Worm (Caenorhabditis elegans) whole organism, L1 larva: ENCODE measurements around the gene dgat-2.

ENCODE experiments used
- C16A3.4 ChIP-seq: fragments of 150-350 bp; optimal IDR thresholded peaks from 2 replicates; lab custom pipeline; 2014; ENCODE audit warnings: missing biosample characterization, missing genetic modification characterization
- alr-1 ChIP-seq: fragments of 200-800 bp; sonication (Bioruptor generic); optimal IDR thresholded peaks from 2 replicates; lab custom pipeline; 2018; ENCODE audit warnings: borderline replicate concordance, mild to moderate bottlenecking, missing genetic modification characterization, missing compliant biosample characterization
- ama-1 ChIP-seq: fragments of 150-350 bp; optimal IDR thresholded peaks from 2 replicates; lab custom pipeline; 2014
- mdl-1 ChIP-seq, 2 experiments: fragments of 150-350 bp; optimal IDR thresholded peaks; 2 replicates each; lab custom pipeline; 2014 to 2017; ENCODE audit warnings: missing biosample characterization in 2 of 2, missing genetic modification characterization in 2 of 2, inconsistent platforms in 1 of 2
- nhr-76 ChIP-seq: sonication (generic microtip); optimal IDR thresholded peaks from 2 replicates; lab custom pipeline; 2017; ENCODE audit warnings: missing biosample characterization, missing genetic modification characterization
- pax-3 ChIP-seq: fragments of 200-800 bp; sonication (Bioruptor generic); optimal IDR thresholded peaks from 2 replicates; lab custom pipeline; 2018; ENCODE audit warnings: mild to moderate bottlenecking, missing genetic modification characterization, moderate library complexity, missing compliant biosample characterization
- pqm-1 ChIP-seq: sonication (generic microtip); optimal IDR thresholded peaks from 3 replicates; lab custom pipeline; 2017; ENCODE audit warnings: missing biosample characterization, missing genetic modification characterization

DNA sequence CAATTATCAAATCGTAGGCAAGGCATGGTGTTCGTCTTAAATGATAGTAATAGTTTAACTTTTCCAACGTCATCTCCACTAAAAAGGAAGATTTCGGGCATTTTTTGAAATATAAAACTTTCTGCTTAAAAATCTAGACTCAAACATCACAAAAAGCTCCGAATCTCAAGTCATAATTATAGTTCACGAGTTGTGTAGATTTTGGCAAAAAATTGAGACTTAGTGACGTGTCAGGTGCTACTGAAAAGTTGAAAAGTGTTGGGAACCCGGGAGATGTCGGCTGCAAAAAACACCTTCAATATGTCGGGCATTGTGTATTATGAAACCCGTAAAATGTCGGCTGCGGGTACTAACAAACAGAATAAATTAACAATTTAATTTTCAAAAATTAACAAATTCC is 35.7 kb downstream of the dgat-2 start, which contains the start of gene Y26G10.1:
- TF ChIP-seq C16A3.4 (no peak), ama-1 (lab: Kevin White, UChicago) (no peak), pax-3 (tag; lab: Kevin White, UChicago) (no peak), pqm-1 (tag; lab: Kevin White, UChicago) (no peak), nhr-76 (tag; lab: Kevin White, UChicago) (no peak), alr-1 (no peak), mdl-1 (tag; optimal IDR thresholded peaks at IDR 0.05; lab: Kevin White, UChicago) (no peak)
